Worm (Caenorhabditis elegans) whole organism, L4/young adult: ENCODE measurements around the gene fbxa-3.
"Not testable (repeated sequence)": the region's sequence is repeated elsewhere in the genome, so short reads cannot be mapped to it uniquely, and the experiment has no call there.

ENCODE experiments used
- W03F9.2 ChIP-seq: fragments of 150-350 bp; optimal IDR thresholded peaks from 2 replicates; lab custom pipeline; 2014; ENCODE audit warnings: missing biosample characterization, missing genetic modification characterization
- dao-5 ChIP-seq: sonication (generic microtip); optimal IDR thresholded peaks from 2 replicates; lab custom pipeline; 2016; ENCODE audit warnings: missing genotype, missing genetic modification characterization, moderate library complexity, missing compliant biosample characterization
- him-1 ChIP-seq: sonication (generic microtip); optimal IDR thresholded peaks from 2 replicates; lab custom pipeline; 2016; ENCODE audit warnings: missing genotype, missing genetic modification reagents, missing genetic modification characterization, missing compliant biosample characterization

The fbxa-3 gene

DNA sequence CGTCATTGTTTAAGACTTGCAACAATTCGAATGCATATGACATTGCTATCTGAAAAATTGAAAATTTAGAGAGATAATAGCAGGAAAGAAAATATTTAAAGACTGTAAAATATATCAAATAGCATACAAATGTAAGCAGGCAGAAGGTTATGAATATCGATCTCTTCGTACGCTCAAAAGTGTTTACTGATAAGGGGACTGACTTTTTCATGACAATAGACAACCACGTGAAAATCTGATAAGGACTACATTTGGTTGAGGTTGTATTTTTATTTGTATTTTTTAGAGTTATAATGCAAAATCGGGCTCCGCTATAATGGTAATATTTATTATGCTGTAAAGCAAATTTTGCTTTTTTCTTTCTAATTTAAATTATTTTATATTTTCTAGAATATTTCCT is 22.2 kb upstream of the fbxa-3 start, which contains the start of the genes C52E2.5 and C52E2.4:
Gene C52E2.5 (minus strand): TSS at position 43 of the 400 bp plus-strand sequence.
Gene C52E2.4 (plus strand): TSS at position 252 of the 400 bp plus-strand sequence.
- TF ChIP-seq dao-5: no peak
- no peak for TF ChIP-seq him-1 (tag; lab: Kevin White, UChicago)
- no peak for TF ChIP-seq W03F9.2 (tag; lab: Kevin White, UChicago)

DNA sequence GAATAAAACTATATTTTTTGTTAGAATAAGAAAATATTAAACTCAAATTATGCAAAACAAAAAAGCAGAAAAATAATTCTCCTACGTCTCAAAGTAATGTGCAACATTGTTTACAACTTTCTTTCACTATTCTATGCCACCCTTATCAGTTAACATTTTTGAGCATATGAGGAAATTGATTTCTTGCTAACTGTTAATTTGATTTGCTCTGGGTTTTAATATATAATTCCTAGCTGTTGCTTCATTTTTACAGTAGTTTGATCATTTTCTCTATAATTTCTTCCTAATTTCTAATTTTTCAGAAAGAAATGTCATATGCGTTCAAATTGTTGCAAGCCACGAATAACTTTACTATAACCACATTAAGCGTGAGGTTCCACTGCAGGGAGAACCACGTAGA is 15.5 kb upstream of the fbxa-3 start, which contains the start of gene T08E11.1:
Gene T08E11.1 (plus strand): TSS at position 301 of the 400 bp plus-strand sequence.
- no peak for TF ChIP-seq him-1 (tag; lab: Kevin White, UChicago)
- TF ChIP-seq dao-5: no peak

DNA sequence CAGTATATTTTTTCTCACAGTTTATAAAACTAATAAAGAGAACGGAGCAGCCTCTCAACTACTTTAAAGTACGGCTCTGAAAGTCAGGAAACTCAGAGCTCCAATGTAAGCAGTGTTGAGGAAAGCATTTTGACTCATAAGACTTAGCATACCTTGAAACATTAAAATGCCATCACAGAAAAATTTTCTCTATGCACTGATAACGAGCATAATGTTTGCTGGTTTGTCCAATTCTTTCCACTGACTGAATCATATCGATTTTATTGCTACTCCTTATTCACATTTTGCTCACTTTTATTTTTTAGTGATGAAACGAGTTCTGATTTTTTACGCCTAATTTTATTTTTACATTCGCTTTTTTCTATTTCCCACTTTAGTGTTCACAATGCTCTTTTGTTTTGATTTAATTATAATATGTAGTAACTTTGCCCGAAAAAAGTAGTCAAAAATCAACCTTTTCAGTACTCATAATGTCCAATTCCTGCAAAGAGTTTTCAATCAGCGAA is 11.3 kb upstream of the fbxa-3 start, which contains the start of gene math-39:
Gene math-39 (plus strand): TSS at position 456 of the 506 bp plus-strand sequence.
- TF ChIP-seq him-1 (tag; lab: Kevin White, UChicago): no peak
- no peak for TF ChIP-seq W03F9.2 (tag; lab: Kevin White, UChicago)
- no peak for TF ChIP-seq dao-5

DNA sequence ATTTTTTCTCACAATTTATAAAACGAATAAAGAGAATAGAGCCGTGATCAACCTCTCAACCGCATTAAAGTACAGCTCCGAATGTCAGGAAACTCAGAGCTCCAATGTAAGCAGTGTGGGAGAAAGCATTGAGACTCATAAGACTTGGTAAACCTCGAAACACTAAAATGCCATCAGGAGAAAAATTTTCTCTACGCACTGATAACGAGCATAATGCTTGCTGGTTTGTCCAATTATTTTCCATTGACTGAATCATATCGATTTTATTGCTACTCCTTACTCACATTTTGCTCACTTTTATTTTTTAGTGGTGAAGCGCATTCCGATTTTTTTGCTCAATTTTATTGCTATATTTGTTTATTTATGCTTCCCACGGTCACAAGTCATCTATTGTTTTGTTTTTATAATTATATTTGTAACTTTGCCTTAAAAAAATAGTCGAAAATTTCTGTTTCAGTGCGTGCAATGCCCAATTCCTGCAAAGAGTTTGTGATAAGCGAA is 9.6 kb upstream of the fbxa-3 start, which contains the start of gene math-40:
Gene math-40 (plus strand): TSS at position 451 of the 501 bp plus-strand sequence.
- TF ChIP-seq him-1 (tag; lab: Kevin White, UChicago) (no peak), dao-5 (no peak), W03F9.2 (tag; lab: Kevin White, UChicago) (no peak)

DNA sequence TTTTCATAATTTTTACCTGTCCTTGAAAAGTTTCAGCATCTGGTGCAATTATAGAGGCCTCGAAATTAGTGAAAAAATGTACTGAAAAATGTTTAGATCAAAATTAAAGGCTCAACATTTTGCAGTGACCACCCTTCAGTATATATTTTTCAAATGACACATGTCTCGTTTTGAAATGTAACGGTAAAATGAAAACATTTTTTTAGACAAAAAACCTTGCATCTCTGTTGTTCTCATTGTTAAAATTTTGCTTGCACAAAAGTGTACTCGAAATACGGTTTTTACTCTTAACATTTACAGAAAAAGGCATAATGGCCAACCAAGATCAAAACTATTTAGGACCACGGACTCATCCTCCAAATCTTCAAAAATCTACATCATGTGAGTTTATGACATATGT is 3.7 kb upstream of the fbxa-3 start, which contains the start of gene math-41:
Gene math-41 (plus strand): TSS at position 301 of the 400 bp plus-strand sequence.
- TF ChIP-seq dao-5; W03F9.2 (tag; lab: Kevin White, UChicago); him-1 (tag; lab: Kevin White, UChicago): not testable (repeated sequence)

DNA sequence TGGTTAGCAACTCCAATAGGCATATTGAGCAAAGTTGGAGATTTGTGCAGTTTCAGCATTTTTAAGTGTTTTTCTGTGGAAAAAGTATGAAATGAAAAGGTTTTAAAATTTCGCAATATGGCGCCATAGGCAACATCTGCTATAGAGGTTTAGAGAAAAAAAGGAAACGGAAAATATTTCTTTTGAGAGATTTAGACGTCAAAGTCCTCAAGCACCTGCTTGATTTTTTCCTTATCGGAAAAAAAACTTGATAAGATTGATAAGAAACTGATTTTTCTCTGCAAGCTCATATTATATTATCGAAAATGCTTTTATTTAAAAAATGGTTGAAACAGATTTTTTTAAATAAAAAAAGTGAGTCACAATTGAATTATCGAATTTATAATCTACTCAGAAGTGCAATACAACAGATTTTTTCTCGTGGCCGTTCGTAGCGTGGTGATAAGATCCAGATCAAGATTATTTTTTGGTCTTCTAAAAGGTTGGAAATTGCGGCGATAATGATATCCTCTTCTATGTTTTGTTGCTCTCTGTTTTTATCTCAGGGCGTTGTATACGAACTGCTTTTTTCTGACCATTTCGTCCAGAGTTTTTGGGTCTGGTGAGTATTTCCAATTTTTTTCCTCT is 617 bp downstream of the fbxa-3 start, which contains the start of gene fbxc-19:
Gene fbxc-19 (plus strand): TSS at position 536 of the 627 bp plus-strand sequence.
- TF ChIP-seq W03F9.2 (tag; lab: Kevin White, UChicago): peak; percentile 44
- TF ChIP-seq him-1 (tag; lab: Kevin White, UChicago): no peak

DNA sequence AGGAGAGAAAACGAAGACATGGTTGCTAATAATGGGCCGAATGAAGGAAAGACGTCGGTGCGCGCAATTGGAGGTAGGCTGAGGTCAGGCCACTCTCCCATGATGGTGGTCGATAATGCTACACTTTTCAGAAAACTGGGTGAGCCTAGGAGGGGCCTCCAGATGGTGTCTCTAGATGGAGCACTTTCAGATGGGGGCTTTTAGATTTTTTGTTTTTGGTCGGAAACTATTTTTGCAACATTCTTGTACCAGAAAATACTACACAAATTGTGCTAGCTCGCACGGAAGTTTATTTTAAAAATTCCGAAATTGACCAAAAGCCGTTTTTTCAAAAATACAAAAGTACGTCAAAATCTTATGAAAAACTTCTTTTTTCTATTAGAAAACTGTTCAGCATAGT is 2.4 kb downstream of the fbxa-3 start, which contains the start of gene fbxb-10:
Gene fbxb-10 (minus strand): TSS at position 101 of the 400 bp plus-strand sequence.
- TF ChIP-seq W03F9.2 (tag; lab: Kevin White, UChicago) (no peak), dao-5 (no peak), him-1 (tag; lab: Kevin White, UChicago) (no peak)

DNA sequence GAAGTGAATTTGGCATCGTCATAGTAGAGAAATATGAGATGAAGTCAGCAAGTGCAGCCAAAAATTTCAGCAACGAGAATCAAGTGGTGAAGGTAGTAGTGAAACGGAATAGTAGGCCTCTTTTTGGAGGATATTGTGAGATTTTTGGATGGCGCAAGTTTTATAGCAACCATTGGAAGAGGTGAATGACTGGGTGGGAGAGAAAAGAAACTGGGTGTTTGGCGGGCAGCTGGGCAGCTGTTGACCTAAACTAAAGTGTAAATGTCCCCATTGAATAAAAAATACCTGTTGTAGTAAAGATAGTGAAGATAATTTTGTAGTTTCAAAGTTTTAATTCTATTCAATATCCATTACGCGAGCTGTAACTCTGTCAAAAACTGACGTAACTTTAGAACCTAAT is 4.6 kb downstream of the fbxa-3 start:
- TF ChIP-seq him-1 (tag; lab: Kevin White, UChicago) (no peak), W03F9.2 (tag; lab: Kevin White, UChicago) (no peak), dao-5 (no peak)

DNA sequence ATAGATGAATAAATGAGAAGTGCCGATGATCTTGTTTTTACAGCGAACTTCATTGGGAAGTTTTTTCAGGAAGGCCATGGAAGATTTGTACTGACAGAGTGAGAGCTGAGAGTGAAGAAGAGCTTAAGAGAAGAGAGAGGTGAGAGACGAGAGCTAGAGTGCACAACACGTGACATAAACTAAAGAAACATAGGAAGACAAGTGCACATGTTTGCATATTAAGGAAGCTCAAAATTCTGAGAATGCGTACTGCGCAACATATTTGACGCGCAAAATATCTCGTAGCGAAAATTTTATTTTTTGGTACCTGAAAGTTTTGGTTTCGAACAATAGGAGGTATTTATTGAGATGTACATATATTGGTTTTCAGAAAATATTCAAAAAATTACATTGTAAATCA is 12.5 kb downstream of the fbxa-3 start, which contains the start of gene C08F1.8:
Gene C08F1.8 (minus strand): TSS at position 101 of the 400 bp plus-strand sequence.
- TF ChIP-seq him-1 (tag; lab: Kevin White, UChicago): no peak

DNA sequence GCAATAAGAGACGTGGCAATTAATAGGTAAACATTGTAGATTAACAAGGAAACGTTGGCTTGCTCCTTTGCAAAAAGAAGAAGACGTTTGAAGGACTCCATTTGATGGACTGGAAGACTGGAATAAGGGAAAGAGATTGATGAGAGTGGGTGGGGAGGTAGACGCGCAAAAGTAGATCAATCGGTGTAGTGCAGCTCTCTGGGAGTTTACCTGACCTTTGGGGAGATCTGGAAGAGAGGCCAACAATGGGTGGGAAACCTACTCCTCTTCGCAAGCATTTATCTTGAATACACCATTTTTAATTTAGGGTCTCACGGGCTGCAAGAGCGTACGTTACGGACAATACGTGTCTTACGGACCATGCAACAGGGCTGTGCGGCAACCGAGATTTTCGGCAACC is 14.3 kb downstream of the fbxa-3 start, which contains the start of gene C08F1.12:
Gene C08F1.12 (minus strand): TSS at position 101 of the 400 bp plus-strand sequence.
- TF ChIP-seq him-1 (tag; lab: Kevin White, UChicago) (no peak), W03F9.2 (tag; lab: Kevin White, UChicago) (no peak), dao-5 (no peak)

DNA sequence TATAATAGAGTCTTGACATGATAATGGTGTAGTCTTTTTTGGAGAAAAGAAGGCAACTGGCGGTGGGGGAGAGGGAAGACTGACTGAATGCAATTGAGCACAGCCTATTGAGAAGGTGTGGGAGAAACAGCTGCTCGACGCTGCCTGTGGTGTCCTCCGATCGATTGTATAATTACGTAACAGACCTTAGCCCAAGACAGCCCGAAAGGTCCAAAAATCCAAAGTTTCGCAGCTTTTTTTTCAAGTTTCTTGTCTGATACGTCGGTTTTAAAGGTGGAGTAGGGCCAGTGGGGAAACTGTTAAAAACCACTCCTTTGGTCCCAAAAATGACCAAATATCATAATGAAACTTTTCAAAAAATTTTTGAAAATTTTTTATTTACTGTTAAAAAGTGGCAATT is 32.6 kb downstream of the fbxa-3 start, which contains the start of the genes C08F1.6 and fbxb-13:
Gene C08F1.6 (minus strand): TSS at position 101 of the 400 bp plus-strand sequence.
Gene fbxb-13 (plus strand): TSS at position 191 of the 400 bp plus-strand sequence.
- no peak for TF ChIP-seq him-1 (tag; lab: Kevin White, UChicago)
- TF ChIP-seq W03F9.2 (tag; lab: Kevin White, UChicago): no peak
- no peak for TF ChIP-seq dao-5

DNA sequence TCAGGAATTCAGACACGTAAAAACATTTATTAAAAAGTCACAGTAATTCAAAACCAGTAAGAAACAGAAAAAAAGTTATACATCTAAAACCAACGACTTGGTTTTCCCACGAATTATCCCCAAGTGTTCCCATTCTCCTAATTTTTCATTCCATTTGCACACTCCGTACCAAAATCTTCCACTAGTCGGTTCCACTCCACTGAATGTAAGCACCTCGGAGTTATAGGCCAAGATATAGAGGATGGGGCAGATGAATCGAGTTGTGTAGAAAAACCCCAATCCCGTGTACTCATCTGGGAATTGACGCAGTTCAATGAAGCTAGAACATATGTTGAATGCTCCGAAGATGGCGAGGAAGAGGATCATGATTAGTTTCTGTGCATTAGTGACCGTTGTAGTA is 33.5 kb downstream of the fbxa-3 start:
- TF ChIP-seq W03F9.2 (tag; lab: Kevin White, UChicago): no peak

DNA sequence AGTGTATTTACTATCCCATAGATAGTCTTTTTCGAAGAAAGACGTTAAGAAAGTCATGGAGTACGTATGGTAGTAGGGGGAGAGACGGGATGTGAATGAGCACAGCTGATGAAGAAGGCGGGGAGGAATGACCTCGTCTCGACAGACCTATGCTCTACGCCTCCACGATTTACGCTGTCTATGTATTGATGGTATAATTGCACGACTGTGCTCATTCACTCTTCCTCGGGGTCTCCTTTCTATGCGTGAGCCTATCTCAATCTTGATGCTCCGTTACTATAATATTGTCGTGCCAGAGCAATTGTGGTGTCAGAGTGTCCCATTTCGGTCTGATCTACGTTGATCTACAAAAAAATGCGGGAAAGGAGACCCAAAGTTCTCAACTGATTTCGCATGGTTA is 34.5 kb downstream of the fbxa-3 start, which contains the start of gene C08F1.10:
Gene C08F1.10 (minus strand): TSS at position 101 of the 400 bp plus-strand sequence.
- TF ChIP-seq dao-5: no peak
- no peak for TF ChIP-seq W03F9.2 (tag; lab: Kevin White, UChicago)

DNA sequence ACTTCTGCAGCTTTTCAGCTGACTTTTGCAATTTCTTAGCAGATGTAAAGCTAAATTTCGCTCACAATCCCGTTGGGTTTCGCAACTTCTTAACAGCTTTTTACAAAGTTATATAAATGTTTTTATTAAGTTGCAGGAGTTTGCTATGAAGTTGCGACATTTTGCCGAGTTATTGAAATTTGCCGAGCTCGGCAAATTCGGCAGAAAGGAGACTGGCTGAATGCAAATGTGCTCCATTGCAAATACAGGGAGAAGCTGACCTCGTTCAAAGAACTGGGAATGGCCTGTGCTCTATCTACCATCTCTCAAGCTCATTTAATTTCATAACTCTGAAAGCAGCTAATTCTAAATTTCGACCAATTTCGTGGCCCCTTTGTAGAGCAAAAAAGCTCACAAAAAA is 35.9 kb downstream of the fbxa-3 start, which contains the start of gene C08F1.11:
Gene C08F1.11 (minus strand): TSS at position 101 of the 400 bp plus-strand sequence.
- TF ChIP-seq dao-5: no peak
- no peak for TF ChIP-seq W03F9.2 (tag; lab: Kevin White, UChicago)
- TF ChIP-seq him-1 (tag; lab: Kevin White, UChicago): no peak
